Fruit fly (Drosophila melanogaster) whole organism, embryonic: ENCODE measurements around the gene CG43273.

ENCODE experiments used
- Atf-2 ChIP-seq: fragments of 200-800 bp; sonication (Bioruptor generic); optimal IDR thresholded peaks from 2 replicates; lab custom pipeline; 2016; ENCODE audit warnings: missing biosample characterization, missing genetic modification characterization
- Bteb2 ChIP-seq: fragments of 200-800 bp; sonication (Bioruptor generic); optimal IDR thresholded peaks from 2 replicates; lab custom pipeline; 2016; ENCODE audit warnings: missing biosample characterization, missing genetic modification characterization
- CG10209 ChIP-seq: fragments of 200-800 bp; sonication (Bioruptor generic); optimal IDR thresholded peaks from 3 replicates; lab custom pipeline; 2017; ENCODE audit warnings: missing biosample characterization, mild to moderate bottlenecking, missing genetic modification characterization, missing genetic modification reagents
- CG10274 ChIP-seq: fragments of 200-800 bp; sonication (Bioruptor generic); optimal IDR thresholded peaks from 3 replicates; lab custom pipeline; 2017; ENCODE audit warnings: missing biosample characterization, mild to moderate bottlenecking, missing genetic modification characterization
- CG11247 ChIP-seq: fragments of 200-800 bp; sonication (Bioruptor generic); IDR thresholded peaks from 2 replicates; pipeline ENCODE4 v1.3.6; 2022; ENCODE audit warnings: missing biosample characterization, missing genetic modification characterization
- CG12104 ChIP-seq: fragments of 200-800 bp; sonication (Bioruptor generic); optimal IDR thresholded peaks from 3 replicates; lab custom pipeline; 2016; ENCODE audit warnings: missing biosample characterization, missing genetic modification characterization
- CG14667 ChIP-seq: fragments of 200-800 bp; sonication (Bioruptor generic); IDR thresholded peaks from 2 replicates; pipeline ENCODE4 v1.3.6; 2022; ENCODE audit warnings: missing biosample characterization, missing genetic modification characterization
- CG15696 ChIP-seq: fragments of 200-800 bp; sonication (Bioruptor generic); optimal IDR thresholded peaks from 2 replicates; lab custom pipeline; 2019; ENCODE audit warnings: missing biosample characterization, mild to moderate bottlenecking, missing genetic modification characterization, moderate library complexity
- CG1602 ChIP-seq: fragments of 200-800 bp; sonication (Bioruptor generic); optimal IDR thresholded peaks from 3 replicates; lab custom pipeline; 2016; ENCODE audit warnings: missing biosample characterization, missing genetic modification characterization
- CG17568 ChIP-seq: fragments of 200-800 bp; sonication (Bioruptor generic); optimal IDR thresholded peaks from 2 replicates; lab custom pipeline; 2018; ENCODE audit warnings: missing biosample characterization, mild to moderate bottlenecking, missing genetic modification characterization, moderate library complexity
- CG17829 ChIP-seq: fragments of 200-800 bp; optimal IDR thresholded peaks from 2 replicates; lab custom pipeline; 2019; ENCODE audit warnings: missing biosample characterization, mild to moderate bottlenecking, missing genetic modification characterization, moderate library complexity
- CG2116 ChIP-seq: fragments of 200-800 bp; sonication (Bioruptor generic); optimal IDR thresholded peaks from 3 replicates; lab custom pipeline; 2018; ENCODE audit warnings: missing biosample characterization, mild to moderate bottlenecking, missing genetic modification characterization
- CG3847 ChIP-seq: fragments of 200-800 bp; sonication (Bioruptor generic); IDR thresholded peaks from 2 replicates; pipeline ENCODE4 v1.3.6; 2022; ENCODE audit warnings: missing biosample characterization, missing genetic modification characterization
- CG4617 ChIP-seq: fragments of 200-800 bp; sonication (Bioruptor generic); optimal IDR thresholded peaks from 3 replicates; lab custom pipeline; 2016; ENCODE audit warnings: missing biosample characterization, missing genetic modification characterization, borderline replicate concordance
- CG6683 ChIP-seq: fragments of 200-800 bp; sonication (Bioruptor generic); optimal IDR thresholded peaks from 2 replicates; lab custom pipeline; 2017; ENCODE audit warnings: missing biosample characterization, mild to moderate bottlenecking, missing genetic modification characterization, missing genetic modification reagents
- CG6765 ChIP-seq: fragments of 200-800 bp; sonication (Bioruptor generic); optimal IDR thresholded peaks from 3 replicates; lab custom pipeline; 2017; ENCODE audit warnings: missing biosample characterization, mild to moderate bottlenecking, missing genetic modification characterization
- CG6791 ChIP-seq: fragments of 200-800 bp; sonication (Bioruptor generic); IDR thresholded peaks from 3 replicates; pipeline ENCODE4 v1.3.6; 2022; ENCODE audit warnings: missing biosample characterization, missing genetic modification characterization; ENCODE audit not compliant: partially characterized antibody
- CG8388 ChIP-seq: fragments of 200-800 bp; sonication (Bioruptor generic); optimal IDR thresholded peaks from 2 replicates; lab custom pipeline; 2019; ENCODE audit warnings: missing biosample characterization, mild to moderate bottlenecking, missing genetic modification characterization, moderate library complexity
- CG9727 ChIP-seq: fragments of 200-800 bp; sonication (Bioruptor generic); optimal IDR thresholded peaks from 3 replicates; lab custom pipeline; 2017; ENCODE audit warnings: missing biosample characterization, mild to moderate bottlenecking, missing genetic modification characterization
- D19B ChIP-seq: fragments of 200-800 bp; sonication (Bioruptor generic); optimal IDR thresholded peaks from 2 replicates; lab custom pipeline; 2017; ENCODE audit warnings: missing biosample characterization, mild to moderate bottlenecking, missing genetic modification characterization
- E2f2 ChIP-seq: fragments of 200-800 bp; sonication (Bioruptor generic); IDR thresholded peaks from 2 replicates; pipeline ENCODE4 v1.3.6; 2022; ENCODE audit warnings: missing biosample characterization, missing genetic modification characterization
- GATAe ChIP-seq: fragments of 200-800 bp; sonication (Bioruptor generic); conservative IDR thresholded peaks from 2 replicates; pipeline ENCODE4 v1.3.6; 2022; ENCODE audit warnings: missing biosample characterization, missing genetic modification characterization
- HLH54F ChIP-seq: fragments of 200-800 bp; sonication (Bioruptor generic); optimal IDR thresholded peaks from 3 replicates; lab custom pipeline; 2016; ENCODE audit warnings: missing biosample characterization, missing genetic modification characterization
- NfI ChIP-seq: fragments of 200-800 bp; sonication (Bioruptor generic); optimal IDR thresholded peaks from 3 replicates; lab custom pipeline; 2018; ENCODE audit warnings: missing biosample characterization, mild to moderate bottlenecking, missing genetic modification characterization, moderate library complexity
- Pdp1 ChIP-seq, 2 experiments: fragments of 200-800 bp; sonication (Bioruptor generic); optimal IDR thresholded peaks; 3 replicates each; lab custom pipeline; 2016; ENCODE audit warnings: missing biosample characterization in 2 of 2, missing genetic modification characterization in 2 of 2, mild to moderate bottlenecking in 1 of 2, moderate library complexity in 1 of 2
- Tbp ChIP-seq: fragments of >200 bp; optimal IDR thresholded peaks from 2 replicates; lab custom pipeline; 2018; ENCODE audit warnings: missing biosample characterization, missing genetic modification characterization
- bowl ChIP-seq: fragments of 200-800 bp; sonication (Bioruptor generic); IDR thresholded peaks from 2 replicates; pipeline ENCODE4 v1.3.6; 2022; ENCODE audit warnings: missing biosample characterization, missing genetic modification characterization
- chif ChIP-seq, 2 experiments: fragments of 200-800 bp; sonication (Bioruptor generic); optimal IDR thresholded peaks; 3 replicates each; lab custom pipeline; 2016; ENCODE audit warnings: missing biosample characterization in 2 of 2, missing genetic modification characterization in 2 of 2
- chinmo ChIP-seq: fragments of 200-800 bp; sonication (Bioruptor generic); IDR thresholded peaks from 4 replicates; pipeline ENCODE4 v1.3.6; 2022; ENCODE audit warnings: missing biosample characterization, missing genetic modification characterization; ENCODE audit not compliant: partially characterized antibody
- crc ChIP-seq: fragments of 200-800 bp; sonication (Bioruptor generic); optimal IDR thresholded peaks from 2 replicates; lab custom pipeline; 2016; ENCODE audit warnings: missing biosample characterization, missing genetic modification characterization
- dan ChIP-seq: fragments of 200-800 bp; sonication (Bioruptor generic); IDR thresholded peaks from 2 replicates; pipeline ENCODE4 v1.3.6; 2022; ENCODE audit warnings: missing biosample characterization, missing genetic modification characterization
- dpn ChIP-seq, 2 experiments: fragments of 200-800 bp; sonication (Bioruptor generic); optimal IDR thresholded peaks; 3 replicates each; lab custom pipeline; 2016; ENCODE audit warnings: missing biosample characterization in 2 of 2, missing genetic modification characterization in 2 of 2
- fd96Cb ChIP-seq: fragments of 200-800 bp; sonication (Bioruptor generic); optimal IDR thresholded peaks from 2 replicates; lab custom pipeline; 2018; ENCODE audit warnings: missing biosample characterization, mild to moderate bottlenecking, missing genetic modification characterization, moderate library complexity
- gcm ChIP-seq: fragments of 200-800 bp; sonication (Bioruptor generic); optimal IDR thresholded peaks from 2 replicates; lab custom pipeline; 2019; ENCODE audit warnings: missing biosample characterization, mild to moderate bottlenecking, missing genetic modification characterization, moderate library complexity
- kni ChIP-seq: fragments of 200-800 bp; sonication (Bioruptor generic); optimal IDR thresholded peaks from 3 replicates; lab custom pipeline; 2017; ENCODE audit warnings: mild to moderate bottlenecking, missing biosample characterization, missing genetic modification reagents, missing genetic modification characterization
- maf-S ChIP-seq: fragments of 200-800 bp; sonication (Bioruptor generic); optimal IDR thresholded peaks from 2 replicates; lab custom pipeline; 2016; ENCODE audit warnings: missing biosample characterization, missing genetic modification characterization
- odd ChIP-seq: fragments of 200-800 bp; sonication (Bioruptor generic); optimal IDR thresholded peaks from 2 replicates; lab custom pipeline; 2017; ENCODE audit warnings: missing biosample characterization, mild to moderate bottlenecking, missing genetic modification characterization
- otp ChIP-seq: fragments of 200-800 bp; sonication (Bioruptor generic); IDR thresholded peaks from 3 replicates; pipeline ENCODE4, ENCODE4 v1.3.6; 2022; ENCODE audit warnings: missing biosample characterization, missing genetic modification characterization
- peb ChIP-seq: fragments of 200-800 bp; sonication (Bioruptor generic); IDR thresholded peaks from 2 replicates; pipeline ENCODE4 v1.3.6; 2022; ENCODE audit warnings: missing biosample characterization, missing genetic modification characterization
- ro ChIP-seq: fragments of 200-800 bp; sonication (Bioruptor generic); IDR thresholded peaks from 2 replicates; pipeline ENCODE4 v1.3.6; 2022; ENCODE audit warnings: missing biosample characterization, missing genetic modification characterization
- slou ChIP-seq: fragments of 200-800 bp; sonication (Bioruptor generic); optimal IDR thresholded peaks from 3 replicates; lab custom pipeline; 2016; ENCODE audit warnings: missing biosample characterization, missing genetic modification characterization
- sna ChIP-seq: fragments of 200-800 bp; sonication (Bioruptor generic); IDR thresholded peaks from 2 replicates; pipeline ENCODE4 v1.3.6; 2022; ENCODE audit warnings: missing biosample characterization, missing genetic modification characterization; ENCODE audit not compliant: partially characterized antibody
- tup ChIP-seq: fragments of 200-800 bp; sonication (Bioruptor generic); optimal IDR thresholded peaks from 2 replicates; lab custom pipeline; 2016; ENCODE audit warnings: missing biosample characterization, mild to moderate bottlenecking, missing genetic modification characterization, moderate library complexity
- unc-4 ChIP-seq: fragments of 200-800 bp; sonication (Bioruptor generic); IDR thresholded peaks from 2 replicates; pipeline ENCODE4 v1.3.6; 2022; ENCODE audit warnings: missing biosample characterization, missing genetic modification characterization; ENCODE audit not compliant: partially characterized antibody
- vnd ChIP-seq: fragments of 200-800 bp; sonication (Bioruptor generic); IDR thresholded peaks from 3 replicates; pipeline ENCODE4 v1.3.6; 2022; ENCODE audit warnings: missing biosample characterization, missing genetic modification characterization; ENCODE audit not compliant: partially characterized antibody
- wek ChIP-seq: fragments of 200-800 bp; sonication (Bioruptor generic); optimal IDR thresholded peaks from 3 replicates; lab custom pipeline; 2018; ENCODE audit warnings: missing biosample characterization, mild to moderate bottlenecking, missing genetic modification characterization, moderate library complexity
- wor ChIP-seq: fragments of 200-800 bp; sonication (Bioruptor generic); IDR thresholded peaks from 2 replicates; pipeline ENCODE4 v1.3.6; 2022; ENCODE audit warnings: missing biosample characterization, missing genetic modification characterization
- z ChIP-seq: fragments of 200-800 bp; sonication (Bioruptor generic); IDR thresholded peaks from 3 replicates; pipeline ENCODE4 v1.3.6; 2022; ENCODE audit warnings: missing biosample characterization, missing genetic modification characterization
- zen ChIP-seq: fragments of 200-800 bp; sonication (Bioruptor generic); optimal IDR thresholded peaks from 3 replicates; lab custom pipeline; 2018; ENCODE audit warnings: missing biosample characterization, mild to moderate bottlenecking, missing genetic modification characterization, moderate library complexity

CG43273 gene

dm6 chr3R:24787042-24787565, 43.0 kb upstream of the CG43273 start, which contains the start of gene CG5805 (continued):
- no peak for TF ChIP-seq unc-4 (GFP tag; lab: Robert Waterston, UW)
- TF ChIP-seq CG4617 (GFP tag; lab: Kevin White, UChicago), result peak; percentile 91
- TF ChIP-seq dpn (GFP tag; optimal IDR thresholded peaks at IDR 0.05; lab: Kevin White, UChicago), result peak; percentile 65 to 87
- peak; percentile 49 for TF ChIP-seq CG1602
- TF ChIP-seq CG8388 (GFP tag; lab: Kevin White, UChicago), result peak; percentile 51
- peak; percentile 90 for TF ChIP-seq CG3847 (GFP tag; lab: Robert Waterston, UW)
- peak; percentile 67 for TF ChIP-seq crc (GFP tag; lab: Kevin White, UChicago)
- peak; percentile 79 for TF ChIP-seq CG11247 (GFP tag; lab: Robert Waterston, UW)
- peak; percentile 60 for TF ChIP-seq GATAe (GFP tag; lab: Robert Waterston, UW)
- peak; percentile 70; the same call in 1 of the 2 replicates for TF ChIP-seq bowl
- no peak for TF ChIP-seq tup
- TF ChIP-seq CG6765 (GFP tag; lab: Kevin White, UChicago), result peak; percentile 90
- TF ChIP-seq otp (GFP tag; lab: Robert Waterston, UW), result peak; percentile 80
- TF ChIP-seq peb (GFP tag; lab: Robert Waterston, UW), result peak; percentile 50
- TF ChIP-seq CG6791 (GFP tag; lab: Robert Waterston, UW), result peak; percentile 43; the same call in 2 of the 3 replicates
- TF ChIP-seq slou, result peak; percentile 58
- TF ChIP-seq zen (tag; lab: Kevin White, UChicago), result peak; percentile 79
- peak; percentile 56 for TF ChIP-seq Atf-2 (GFP tag; lab: Kevin White, UChicago)
- peak; percentile 18; the same call in 1 of the 2 replicates for TF ChIP-seq ro
- peak; percentile 90 for TF ChIP-seq CG2116
- peak; percentile 88 for TF ChIP-seq CG12104 (GFP tag; lab: Kevin White, UChicago)
- peak; percentile 70 for TF ChIP-seq HLH54F (GFP tag; lab: Kevin White, UChicago)
- TF ChIP-seq CG10274, result peak; percentile 77
- peak; percentile 90 for TF ChIP-seq CG9727 (GFP tag; lab: Kevin White, UChicago)
- peak; percentile 50 for TF ChIP-seq kni (GFP tag; lab: Kevin White, UChicago)
- TF ChIP-seq wek (GFP tag; lab: Kevin White, UChicago), result peak; percentile 58
- peak; percentile 60 for TF ChIP-seq gcm (GFP tag; lab: Kevin White, UChicago)
- TF ChIP-seq odd, result peak; percentile 84
- TF ChIP-seq chinmo (GFP tag; lab: Robert Waterston, UW), result no peak
- no peak for TF ChIP-seq CG17568 (GFP tag; lab: Kevin White, UChicago)
- TF ChIP-seq dan (GFP tag; lab: Robert Waterston, UW), result no peak
- TF ChIP-seq CG14667 (GFP tag; lab: Robert Waterston, UW), result peak; percentile 40; the same call in 1 of the 2 replicates
- peak; percentile 91 for TF ChIP-seq CG10209
- TF ChIP-seq Bteb2 (GFP tag; lab: Kevin White, UChicago), result peak; percentile 82
- 0 out of 2 replicates have a peak, but pooled peaks have one; percentile 22 for TF ChIP-seq sna (GFP tag; lab: Robert Waterston, UW)
- TF ChIP-seq CG15696, result peak; percentile 22
- peak; percentile 62 for TF ChIP-seq fd96Cb (tag; lab: Kevin White, UChicago)
- TF ChIP-seq Tbp, result no peak
- TF ChIP-seq CG6683 (GFP tag; lab: Kevin White, UChicago), result peak; percentile 76
- TF ChIP-seq D19B (GFP tag; lab: Kevin White, UChicago), result peak; percentile 74
- no peak for TF ChIP-seq vnd (GFP tag; lab: Robert Waterston, UW)
- TF ChIP-seq wor (GFP tag; lab: Robert Waterston, UW), result peak; percentile 37; the same call in 1 of the 2 replicates
- TF ChIP-seq CG17829 (tag; lab: Kevin White, UChicago), result peak; percentile 65
- peak; percentile 65 for TF ChIP-seq E2f2 (GFP tag; lab: Robert Waterston, UW)
- TF ChIP-seq chif (GFP tag; optimal IDR thresholded peaks at IDR 0.05; lab: Kevin White, UChicago), result peak; percentile 67 to 79
- peak; percentile 46 to 97 for TF ChIP-seq Pdp1 (GFP tag; optimal IDR thresholded peaks at IDR 0.05; lab: Kevin White, UChicago)
- no peak for TF ChIP-seq z (GFP tag; lab: Robert Waterston, UW)
- TF ChIP-seq NfI (GFP tag; lab: Kevin White, UChicago), result peak; percentile 93
- TF ChIP-seq maf-S (GFP tag; lab: Kevin White, UChicago), result peak; percentile 65
